Fruit fly (Drosophila melanogaster) whole organism, prepupa: Measurements from ENCODE around the gene ppk23.

Experiments
- Blimp-1 ChIP-seq: fragments of 200-800 bp; sonication (Bioruptor generic); optimal IDR thresholded peaks from 3 replicates; lab custom pipeline; 2017; ENCODE audit warnings: missing biosample characterization, missing genetic modification characterization, mild to moderate bottlenecking, moderate library complexity, missing genetic modification reagents
- CG10631 ChIP-seq: fragments of 200-800 bp; sonication (Bioruptor generic); optimal IDR thresholded peaks from 2 replicates; lab custom pipeline; 2016; ENCODE audit warnings: missing biosample characterization, missing genetic modification characterization
- CG10669 ChIP-seq: fragments of 200-800 bp; sonication (Bioruptor generic); optimal IDR thresholded peaks from 3 replicates; lab custom pipeline; 2018; ENCODE audit warnings: missing biosample characterization, mild to moderate bottlenecking, missing genetic modification characterization, moderate library complexity
- CG11762 ChIP-seq: fragments of 200-800 bp; sonication (Bioruptor generic); optimal IDR thresholded peaks from 3 replicates; lab custom pipeline; 2016; ENCODE audit warnings: missing biosample characterization, missing genetic modification characterization; ENCODE audit not compliant: insufficient read depth
- CG11902 ChIP-seq: fragments of 200-800 bp; sonication (Bioruptor generic); optimal IDR thresholded peaks from 3 replicates; lab custom pipeline; 2016; ENCODE audit warnings: missing biosample characterization, missing genetic modification characterization
- CG15336 ChIP-seq: fragments of 200-800 bp; sonication (Bioruptor generic); IDR thresholded peaks from 2 replicates; pipeline ENCODE4 v1.3.6; 2022; ENCODE audit warnings: missing biosample characterization, missing genetic modification characterization
- CG1621 ChIP-seq: fragments of 200-800 bp; sonication (Bioruptor generic); optimal IDR thresholded peaks from 3 replicates; lab custom pipeline; 2018; ENCODE audit warnings: missing biosample characterization, mild to moderate bottlenecking, missing genetic modification characterization
- CG16779 ChIP-seq: fragments of 200-800 bp; sonication (Bioruptor generic); optimal IDR thresholded peaks from 3 replicates; lab custom pipeline; 2017; ENCODE audit warnings: missing biosample characterization, mild to moderate bottlenecking, missing genetic modification characterization
- CG3032 ChIP-seq: fragments of 200-800 bp; optimal IDR thresholded peaks from 2 replicates; lab custom pipeline; 2019; ENCODE audit warnings: missing biosample characterization, mild to moderate bottlenecking, missing genetic modification characterization, moderate library complexity
- CG32006 ChIP-seq: fragments of 200-800 bp; sonication (Bioruptor generic); optimal IDR thresholded peaks from 3 replicates; lab custom pipeline; 2017; ENCODE audit warnings: missing biosample characterization, mild to moderate bottlenecking, missing genetic modification characterization
- CG34406 ChIP-seq: fragments of 200-800 bp; sonication (Bioruptor generic); optimal IDR thresholded peaks from 3 replicates; lab custom pipeline; 2016; ENCODE audit warnings: missing biosample characterization, missing genetic modification characterization
- CG3919 ChIP-seq: fragments of 200-800 bp; sonication (Bioruptor generic); optimal IDR thresholded peaks from 3 replicates; lab custom pipeline; 2016; ENCODE audit warnings: missing biosample characterization, missing genetic modification characterization
- CG6163 ChIP-seq: fragments of 200-800 bp; sonication (Bioruptor generic); IDR thresholded peaks from 3 replicates; pipeline ENCODE4 v1.3.6; 2022; ENCODE audit warnings: missing biosample characterization, missing genetic modification characterization
- CG6792 ChIP-seq: fragments of 200-800 bp; sonication (Bioruptor generic); optimal IDR thresholded peaks from 3 replicates; lab custom pipeline; 2016; ENCODE audit warnings: missing biosample characterization, missing genetic modification characterization
- CG6808 ChIP-seq: fragments of 200-800 bp; sonication (Bioruptor generic); optimal IDR thresholded peaks from 3 replicates; lab custom pipeline; 2017; ENCODE audit warnings: missing biosample characterization, missing genetic modification characterization, mild to moderate bottlenecking, moderate library complexity, missing genetic modification reagents
- CG7368 ChIP-seq: fragments of 200-800 bp; sonication (Bioruptor generic); optimal IDR thresholded peaks from 3 replicates; lab custom pipeline; 2016; ENCODE audit warnings: missing biosample characterization, missing genetic modification characterization
- CG8119 ChIP-seq: fragments of 200-800 bp; sonication (Bioruptor generic); IDR thresholded peaks from 3 replicates; pipeline ENCODE4 v1.3.6; 2022; ENCODE audit warnings: missing biosample characterization, missing genetic modification characterization
- CG8319 ChIP-seq: fragments of 200-800 bp; sonication (Bioruptor generic); optimal IDR thresholded peaks from 3 replicates; lab custom pipeline; 2016; ENCODE audit warnings: missing biosample characterization, missing genetic modification characterization
- CG8632 ChIP-seq: fragments of 200-800 bp; sonication (Bioruptor generic); optimal IDR thresholded peaks from 3 replicates; lab custom pipeline; 2016; ENCODE audit warnings: missing biosample characterization, missing genetic modification characterization
- CG9139 ChIP-seq: fragments of 200-800 bp; sonication (Bioruptor generic); optimal IDR thresholded peaks from 3 replicates; lab custom pipeline; 2017; ENCODE audit warnings: missing biosample characterization, mild to moderate bottlenecking, missing genetic modification characterization
- Eip75B ChIP-seq: fragments of 200-800 bp; sonication (Bioruptor generic); optimal IDR thresholded peaks from 3 replicates; lab custom pipeline; 2016; ENCODE audit warnings: missing biosample characterization, missing genetic modification characterization
- Eip78C ChIP-seq: fragments of 200-800 bp; sonication (Bioruptor generic); peaks from one replicate; lab custom pipeline; 2016; ENCODE audit warnings: missing biosample characterization, missing genetic modification characterization
- Ets21C ChIP-seq: fragments of 200-800 bp; sonication (Bioruptor generic); optimal IDR thresholded peaks from 3 replicates; lab custom pipeline; 2016; ENCODE audit warnings: missing biosample characterization, missing genetic modification characterization
- Ets96B ChIP-seq: fragments of 200-800 bp; optimal IDR thresholded peaks from 2 replicates; lab custom pipeline; 2019; ENCODE audit warnings: missing biosample characterization, mild to moderate bottlenecking, missing genetic modification characterization, moderate library complexity
- Hr38 ChIP-seq: sonication (Bioruptor generic); optimal IDR thresholded peaks from 2 replicates; lab custom pipeline; 2016; ENCODE audit warnings: missing biosample characterization, missing genetic modification characterization
- Hr39 ChIP-seq: fragments of 200-800 bp; sonication (Bioruptor generic); optimal IDR thresholded peaks from 2 replicates; lab custom pipeline; 2016; ENCODE audit warnings: missing biosample characterization, missing genetic modification characterization
- Lpt ChIP-seq: fragments of 200-800 bp; sonication (Bioruptor generic); optimal IDR thresholded peaks from 3 replicates; lab custom pipeline; 2016; ENCODE audit warnings: missing biosample characterization, missing genetic modification characterization
- Met ChIP-seq: fragments of 200-800 bp; sonication (Bioruptor generic); optimal IDR thresholded peaks from 3 replicates; lab custom pipeline; 2016; ENCODE audit warnings: missing biosample characterization, missing genetic modification characterization
- OdsH ChIP-seq: fragments of 200-800 bp; sonication (Bioruptor generic); optimal IDR thresholded peaks from 3 replicates; lab custom pipeline; 2016; ENCODE audit warnings: missing biosample characterization, missing genetic modification characterization
- Smox ChIP-seq: fragments of 200-800 bp; sonication (Bioruptor generic); optimal IDR thresholded peaks from 3 replicates; lab custom pipeline; 2016; ENCODE audit warnings: missing biosample characterization, missing genetic modification characterization
- achi ChIP-seq: fragments of 200-800 bp; sonication (Bioruptor generic); optimal IDR thresholded peaks from 3 replicates; lab custom pipeline; 2016; ENCODE audit warnings: missing biosample characterization, missing genetic modification characterization
- acj6 ChIP-seq: fragments of 200-800 bp; sonication (Bioruptor generic); optimal IDR thresholded peaks from 3 replicates; lab custom pipeline; 2016; ENCODE audit warnings: missing biosample characterization, missing genetic modification characterization
- dsx ChIP-seq: fragments of 200-800 bp; optimal IDR thresholded peaks from 3 replicates; lab custom pipeline; 2019; ENCODE audit warnings: missing biosample characterization, mild to moderate bottlenecking, missing genetic modification characterization, moderate library complexity; ENCODE audit not compliant: poor library complexity, severe bottlenecking
- eg ChIP-seq: fragments of 200-800 bp; sonication (Bioruptor generic); IDR thresholded peaks from 3 replicates; pipeline ENCODE4 v1.3.6; 2022; ENCODE audit warnings: missing biosample characterization, missing genetic modification characterization
- esn ChIP-seq: fragments of 200-800 bp; sonication (Bioruptor generic); optimal IDR thresholded peaks from 2 replicates; lab custom pipeline; 2016; ENCODE audit warnings: missing biosample characterization, mild to moderate bottlenecking, missing genetic modification characterization, moderate library complexity
- fd59A ChIP-seq: fragments of 200-800 bp; sonication (Bioruptor generic); optimal IDR thresholded peaks from 2 replicates; lab custom pipeline; 2017; ENCODE audit warnings: missing biosample characterization, mild to moderate bottlenecking, missing genetic modification characterization, missing genetic modification reagents
- net ChIP-seq: fragments of 200-800 bp; sonication (Bioruptor generic); optimal IDR thresholded peaks from 3 replicates; lab custom pipeline; 2016; ENCODE audit warnings: missing biosample characterization, missing genetic modification characterization
- pdm3 ChIP-seq: fragments of 200-800 bp; sonication (Bioruptor generic); optimal IDR thresholded peaks from 3 replicates; lab custom pipeline; 2016; ENCODE audit warnings: missing biosample characterization, missing genetic modification characterization
- salr ChIP-seq, 2 experiments: fragments of 200-800 bp; sonication (Bioruptor generic); optimal IDR thresholded peaks; 3 replicates each; lab custom pipeline; 2016 to 2018; ENCODE audit warnings: missing biosample characterization in 2 of 2, missing genetic modification characterization in 2 of 2, mild to moderate bottlenecking in 1 of 2
- spab ChIP-seq: fragments of 200-800 bp; sonication (Bioruptor generic); optimal IDR thresholded peaks from 2 replicates; lab custom pipeline; 2017; ENCODE audit warnings: missing biosample characterization, mild to moderate bottlenecking, missing genetic modification characterization, missing genetic modification reagents
- ss ChIP-seq, 2 experiments: fragments of 200-800 bp; sonication (Bioruptor generic); optimal IDR thresholded peaks; 2 replicates in 1 of 2; 3 replicates in 1 of 2; lab custom pipeline; 2017 to 2018; ENCODE audit warnings: mild to moderate bottlenecking in 2 of 2, missing biosample characterization in 2 of 2, missing genetic modification characterization in 2 of 2, moderate library complexity in 1 of 2
- svp ChIP-seq: fragments of 200-800 bp; sonication (Bioruptor generic); peaks from one replicate; lab custom pipeline; 2016; ENCODE audit warnings: missing biosample characterization, missing genetic modification characterization
- topi ChIP-seq: fragments of 200-800 bp; sonication (Bioruptor generic); optimal IDR thresholded peaks from 3 replicates; lab custom pipeline; 2016; ENCODE audit warnings: missing biosample characterization, missing genetic modification characterization

ppk23 gene

dm6 chrX:17542729-17543128, 26.3 kb downstream of the ppk23 start (continued):
- TF ChIP-seq CG15336 (GFP tag; lab: Robert Waterston, UW) (peak; percentile 45; the same call in 1 of the 2 replicates), topi (GFP tag; lab: Kevin White, UChicago) (peak; percentile 58), Smox (no peak), Eip75B (GFP tag; lab: Kevin White, UChicago) (peak; percentile 70), CG32006 (GFP tag; lab: Kevin White, UChicago) (peak; percentile 6), net (peak; percentile 31), CG1621 (tag; lab: Kevin White, UChicago) (peak; percentile 56), CG8319 (GFP tag; lab: Kevin White, UChicago) (peak; percentile 23), pdm3 (GFP tag; lab: Kevin White, UChicago) (peak; percentile 38), dsx (peak; percentile 32), CG16779 (tag; lab: Kevin White, UChicago) (no peak), CG8119 (GFP tag; lab: Robert Waterston, UW) (peak; percentile 41; the same call in 1 of the 3 replicates), CG11762 (GFP tag; lab: Kevin White, UChicago) (peak; percentile 18), Ets21C (GFP tag; lab: Kevin White, UChicago) (no peak), CG6163 (GFP tag; lab: Robert Waterston, UW) (peak; percentile 81), Blimp-1 (GFP tag; lab: Kevin White, UChicago) (no peak)

- peak; percentile 9 to 65 for TF ChIP-seq ss (GFP tag; optimal IDR thresholded peaks at IDR 0.05; lab: Kevin White, UChicago)
- no peak for TF ChIP-seq CG6792 (GFP tag; lab: Kevin White, UChicago)
Measured at dm6 chrX:17538410-17538809, 30.6 kb downstream of the ppk23 start.

DNA sequence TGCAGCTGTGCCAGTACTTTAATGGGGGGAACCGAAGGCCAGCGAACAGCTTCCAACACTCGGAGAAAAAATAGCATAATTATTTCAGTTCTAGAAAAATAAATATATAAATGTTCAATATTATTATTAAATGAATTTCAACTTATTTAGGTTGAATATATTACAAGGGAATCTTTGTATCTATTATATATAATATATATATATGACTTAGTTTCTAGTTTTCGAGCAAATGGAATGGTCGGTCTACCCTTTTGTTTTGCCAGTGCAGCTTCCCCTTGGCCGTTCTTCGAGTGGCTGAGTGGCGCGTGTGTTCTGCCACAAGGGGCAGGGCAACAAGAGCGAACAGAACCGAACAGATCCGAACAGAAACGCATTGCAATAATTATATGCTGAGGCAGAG, 31.8 kb downstream of the ppk23 start:
- TF ChIP-seq CG10631 (GFP tag; lab: Kevin White, UChicago), result peak; percentile 61
- TF ChIP-seq OdsH, result peak; percentile 45
- TF ChIP-seq CG9139 (GFP tag; lab: Kevin White, UChicago), result peak; percentile 24
- TF ChIP-seq ss (GFP tag; optimal IDR thresholded peaks at IDR 0.05; lab: Kevin White, UChicago), result peak; percentile 64 to 75
- TF ChIP-seq CG6792 (GFP tag; lab: Kevin White, UChicago), result peak; percentile 33
- TF ChIP-seq esn (GFP tag; lab: Kevin White, UChicago), result peak; percentile 23
- no peak for TF ChIP-seq Blimp-1 (GFP tag; lab: Kevin White, UChicago)
- TF ChIP-seq net, result peak; percentile 36
- TF ChIP-seq eg, result 0 out of 3 replicates have a peak, but pooled peaks have one; percentile 20
- peak; percentile 29 for TF ChIP-seq fd59A
- no peak for TF ChIP-seq Hr38
- TF ChIP-seq acj6 (GFP tag; lab: Kevin White, UChicago), result peak; percentile 43
- peak; percentile 60 for TF ChIP-seq CG15336 (GFP tag; lab: Robert Waterston, UW)
- peak; percentile 32 for TF ChIP-seq spab
- no peak for TF ChIP-seq Hr39
- TF ChIP-seq pdm3 (GFP tag; lab: Kevin White, UChicago), result no peak
- TF ChIP-seq CG8319 (GFP tag; lab: Kevin White, UChicago), result peak; percentile 23
- TF ChIP-seq CG3032 (tag; lab: Kevin White, UChicago), result peak; percentile 71
- no peak for TF ChIP-seq Lpt (GFP tag; lab: Kevin White, UChicago)
- no peak for TF ChIP-seq topi (GFP tag; lab: Kevin White, UChicago)
- peak; percentile 36 for TF ChIP-seq CG8632 (GFP tag; lab: Kevin White, UChicago)
- TF ChIP-seq CG6163 (GFP tag; lab: Robert Waterston, UW), result 0 out of 3 replicates have a peak, but pooled peaks have one; percentile 23
- TF ChIP-seq CG32006 (GFP tag; lab: Kevin White, UChicago), result peak; percentile 54
- peak; percentile 19 for TF ChIP-seq CG7368 (GFP tag; lab: Kevin White, UChicago)
- peak; percentile 76 for TF ChIP-seq Ets96B (tag; lab: Kevin White, UChicago)
- peak; percentile 56 for TF ChIP-seq Eip78C (GFP tag; lab: Kevin White, UChicago)
- peak; percentile 66 for TF ChIP-seq achi (GFP tag; lab: Kevin White, UChicago)
- TF ChIP-seq CG10669 (GFP tag; lab: Kevin White, UChicago), result peak; percentile 55
- peak; percentile 49 for TF ChIP-seq CG34406 (GFP tag; lab: Kevin White, UChicago)
- TF ChIP-seq dsx, result peak; percentile 68
- TF ChIP-seq CG8119 (GFP tag; lab: Robert Waterston, UW), result peak; percentile 63; the same call in 2 of the 3 replicates
- TF ChIP-seq salr (GFP tag; optimal IDR thresholded peaks at IDR 0.05; lab: Kevin White, UChicago), result peak in 1 of 2 experiments; percentile 5
- peak; percentile 49 for TF ChIP-seq svp (GFP tag; lab: Kevin White, UChicago)
- TF ChIP-seq CG11762 (GFP tag; lab: Kevin White, UChicago), result peak; percentile 28
- peak; percentile 39 for TF ChIP-seq CG3919 (GFP tag; lab: Kevin White, UChicago)
- no peak for TF ChIP-seq CG11902 (GFP tag; lab: Kevin White, UChicago)
- TF ChIP-seq CG16779 (tag; lab: Kevin White, UChicago), result peak; percentile 6
- TF ChIP-seq CG6808 (GFP tag; lab: Kevin White, UChicago), result peak; percentile 60
- peak; percentile 35 for TF ChIP-seq Met (GFP tag; lab: Kevin White, UChicago)
- no peak for TF ChIP-seq Ets21C (GFP tag; lab: Kevin White, UChicago)
